Fruit fly (Drosophila melanogaster): ENCODE data around the gene CG3436.

CG3436 gene

dm6 chr2L:166115-167069 is 10.6 kb downstream of the CG3436 start (continued):
- TF ChIP-seq nmo (GFP tag; optimal IDR thresholded peaks at IDR 0.05) (peak; percentile 33), CG7987 (GFP tag; optimal IDR thresholded peaks at IDR 0.05) (peak; percentile 92), maf-S (GFP tag; optimal IDR thresholded peaks at IDR 0.05) (peak; percentile 38), kay (GFP tag; optimal IDR thresholded peaks at IDR 0.05) (peak; percentile 35), insv (GFP tag; optimal IDR thresholded peaks at IDR 0.05) (peak in 1 of 2 experiments; percentile 72), CG9609 (GFP tag; optimal IDR thresholded peaks at IDR 0.05) (no peak), rib (GFP tag; IDR thresholded peaks at IDR 0.05) (no peak), pb (GFP tag; optimal IDR thresholded peaks at IDR 0.05) (peak; percentile 47), grn (GFP tag; optimal IDR thresholded peaks at IDR 0.05) (peak; percentile 59), CG18262 (tag; optimal IDR thresholded peaks at IDR 0.05) (peak; percentile 54), usp (GFP tag; optimal IDR thresholded peaks at IDR 0.05) (no peak), CG12155 (GFP tag; optimal IDR thresholded peaks at IDR 0.05) (peak; percentile 56), Bdp1 (GFP tag; optimal IDR thresholded peaks at IDR 0.05) (no peak), en (GFP tag; optimal IDR thresholded peaks at IDR 0.05) (peak; percentile 41), cwo (GFP tag; optimal IDR thresholded peaks at IDR 0.05) (peak; percentile 82), CG10462 (GFP tag; optimal IDR thresholded peaks at IDR 0.05) (no peak), H2.0 (GFP tag; IDR thresholded peaks at IDR 0.05) (no peak), lov (optimal IDR thresholded peaks at IDR 0.05) (no peak), lov (GFP tag; IDR thresholded peaks at IDR 0.05) (no peak), dmrt99B (tag; optimal IDR thresholded peaks at IDR 0.05) (peak; percentile 70), hbn (GFP tag; IDR thresholded peaks at IDR 0.05; ENCODE audit: partially characterized antibody) (no peak), PHDP (tag; optimal IDR thresholded peaks at IDR 0.05) (peak; percentile 81), CG11247 (GFP tag; IDR thresholded peaks at IDR 0.05) (no peak), CG11093 (GFP tag; IDR thresholded peaks at IDR 0.05) (no peak; the same call in 2 of the 3 replicates), zfh2 (GFP tag; optimal IDR thresholded peaks at IDR 0.05) (peak; percentile 45), Rfx (GFP tag; IDR thresholded peaks at IDR 0.05) (no peak), unpg (GFP tag; optimal IDR thresholded peaks at IDR 0.05) (peak; percentile 68), emc (GFP tag; optimal IDR thresholded peaks at IDR 0.05) (no peak), Atf-2 (GFP tag; optimal IDR thresholded peaks at IDR 0.05) (peak; percentile 37), Adf1 (GFP tag; IDR thresholded peaks at IDR 0.05) (no peak), CG17186 (GFP tag; optimal IDR thresholded peaks at IDR 0.05) (no peak), sens (GFP tag) (peak; percentile 85), klu (GFP tag; IDR thresholded peaks at IDR 0.05) (no peak), Chrac-16 (GFP tag; optimal IDR thresholded peaks at IDR 0.05) (no peak), CG11398 (GFP tag; optimal IDR thresholded peaks at IDR 0.05) (peak; percentile 69), CG32772 (GFP tag; IDR thresholded peaks at IDR 0.05) (no peak), h (optimal IDR thresholded peaks at IDR 0.05) (no peak), CG33213 (GFP tag; optimal IDR thresholded peaks at IDR 0.05) (peak; percentile 71), CG10366 (GFP tag; IDR thresholded peaks at IDR 0.05) (no peak), Gsc (GFP tag; IDR thresholded peaks at IDR 0.05) (no peak), CG5953 (GFP tag; IDR thresholded peaks at IDR 0.05) (no peak), CG2116 (GFP tag; optimal IDR thresholded peaks at IDR 0.05) (peak; percentile 29), MBD-R2 (GFP tag; IDR thresholded peaks at IDR 0.05) (no peak), CG3065 (GFP tag; optimal IDR thresholded peaks at IDR 0.05) (peak; percentile 26), CG13123 (GFP tag; optimal IDR thresholded peaks at IDR 0.05) (peak; percentile 51), CG13624 (GFP tag; optimal IDR thresholded peaks at IDR 0.05) (peak; percentile 72), CG16813 (GFP tag; IDR thresholded peaks at IDR 0.05; ENCODE audit: partially characterized antibody) (no peak), shn (GFP tag; optimal IDR thresholded peaks at IDR 0.05) (peak; percentile 54), hkb (optimal IDR thresholded peaks at IDR 0.05) (no peak), hkb (GFP tag; IDR thresholded peaks at IDR 0.05) (no peak), disco-r (GFP tag; optimal IDR thresholded peaks at IDR 0.05) (peak; percentile 41)

Data from whole organism, embryonic.